Fruit fly (Drosophila melanogaster) whole organism, embryonic: Measurements from ENCODE around the gene Prat.

Experiments
- Asciz ChIP-seq: fragments of 200-800 bp; sonication (Bioruptor generic); optimal IDR thresholded peaks from 2 replicates; lab custom pipeline; 2017; ENCODE audit warnings: missing biosample characterization, mild to moderate bottlenecking, missing genetic modification characterization, missing genetic modification reagents
- Atf-2 ChIP-seq: fragments of 200-800 bp; sonication (Bioruptor generic); optimal IDR thresholded peaks from 2 replicates; lab custom pipeline; 2016; ENCODE audit warnings: missing biosample characterization, missing genetic modification characterization
- CG10267 ChIP-seq: fragments of 200-800 bp; sonication (Bioruptor generic); optimal IDR thresholded peaks from 2 replicates; lab custom pipeline; 2018; ENCODE audit warnings: missing biosample characterization, mild to moderate bottlenecking, missing genetic modification characterization, moderate library complexity
- CG11093 ChIP-seq: fragments of 200-800 bp; sonication (Bioruptor generic); IDR thresholded peaks from 3 replicates; pipeline ENCODE4 v1.3.6; 2022; ENCODE audit warnings: missing biosample characterization, missing genetic modification characterization
- CG12219 ChIP-seq: fragments of 200-800 bp; sonication (Bioruptor generic); optimal IDR thresholded peaks from 3 replicates; lab custom pipeline; 2018; ENCODE audit warnings: missing biosample characterization, mild to moderate bottlenecking, missing genetic modification characterization
- CG13287 ChIP-seq: fragments of 200-800 bp; sonication (Bioruptor generic); IDR thresholded peaks from 2 replicates; pipeline ENCODE4 v1.3.6; 2022; ENCODE audit warnings: missing biosample characterization, missing genetic modification characterization; ENCODE audit not compliant: partially characterized antibody
- CG15514 ChIP-seq: fragments of 200-800 bp; sonication (Bioruptor generic); optimal IDR thresholded peaks from 3 replicates; lab custom pipeline; 2017; ENCODE audit warnings: missing biosample characterization, missing genetic modification characterization, mild to moderate bottlenecking, moderate library complexity, missing genetic modification reagents
- CG16813 ChIP-seq: fragments of 200-800 bp; sonication (Bioruptor generic); IDR thresholded peaks from 3 replicates; pipeline ENCODE4 v1.3.6; 2022; ENCODE audit warnings: missing biosample characterization, missing genetic modification characterization; ENCODE audit not compliant: partially characterized antibody
- CG17385 ChIP-seq: fragments of 200-800 bp; sonication (Bioruptor generic); optimal IDR thresholded peaks from 3 replicates; lab custom pipeline; 2018; ENCODE audit warnings: missing biosample characterization, mild to moderate bottlenecking, missing genetic modification characterization
- CG2116 ChIP-seq: fragments of 200-800 bp; sonication (Bioruptor generic); optimal IDR thresholded peaks from 3 replicates; lab custom pipeline; 2018; ENCODE audit warnings: missing biosample characterization, mild to moderate bottlenecking, missing genetic modification characterization
- CG32532 ChIP-seq: fragments of 200-800 bp; sonication (Bioruptor generic); IDR thresholded peaks from 2 replicates; pipeline ENCODE4 v1.3.6; 2022; ENCODE audit warnings: missing biosample characterization, missing genetic modification characterization
- CG34224 ChIP-seq: fragments of 200-800 bp; sonication (Bioruptor generic); IDR thresholded peaks from 3 replicates; pipeline ENCODE4 v1.3.6; 2022; ENCODE audit warnings: missing biosample characterization, missing genetic modification characterization; ENCODE audit not compliant: partially characterized antibody
- CG4617 ChIP-seq: fragments of 200-800 bp; sonication (Bioruptor generic); optimal IDR thresholded peaks from 3 replicates; lab custom pipeline; 2016; ENCODE audit warnings: missing biosample characterization, missing genetic modification characterization, borderline replicate concordance
- CG4707 ChIP-seq: fragments of 200-800 bp; sonication (Bioruptor generic); optimal IDR thresholded peaks from 2 replicates; lab custom pipeline; 2018; ENCODE audit warnings: missing biosample characterization, mild to moderate bottlenecking, missing genetic modification characterization, moderate library complexity
- CG7839 ChIP-seq: fragments of 200-800 bp; sonication (Bioruptor generic); optimal IDR thresholded peaks from 3 replicates; lab custom pipeline; 2018; ENCODE audit warnings: missing biosample characterization, mild to moderate bottlenecking, missing genetic modification characterization, moderate library complexity
- CG9797 ChIP-seq: fragments of 200-800 bp; sonication (Bioruptor generic); optimal IDR thresholded peaks from 3 replicates; lab custom pipeline; 2018; ENCODE audit warnings: missing biosample characterization, mild to moderate bottlenecking, missing genetic modification characterization
- D19A ChIP-seq: fragments of 200-800 bp; optimal IDR thresholded peaks from 3 replicates; lab custom pipeline; 2019; ENCODE audit warnings: missing biosample characterization, mild to moderate bottlenecking, missing genetic modification characterization, moderate library complexity
- Dip2 ChIP-seq: fragments of 200-800 bp; sonication (Bioruptor generic); IDR thresholded peaks from 2 replicates; pipeline ENCODE4 v1.3.6; 2022; ENCODE audit warnings: missing biosample characterization, missing genetic modification characterization
- Dp ChIP-seq: fragments of 200-800 bp; sonication (Bioruptor generic); optimal IDR thresholded peaks from 2 replicates; lab custom pipeline; 2018; ENCODE audit warnings: missing biosample characterization, mild to moderate bottlenecking, missing genetic modification characterization, moderate library complexity
- E2f2 ChIP-seq: fragments of 200-800 bp; sonication (Bioruptor generic); IDR thresholded peaks from 2 replicates; pipeline ENCODE4 v1.3.6; 2022; ENCODE audit warnings: missing biosample characterization, missing genetic modification characterization
- HLH3B ChIP-seq: fragments of 200-800 bp; sonication (Bioruptor generic); IDR thresholded peaks from 2 replicates; pipeline ENCODE4 v1.3.6; 2022; ENCODE audit warnings: missing biosample characterization, missing genetic modification characterization
- MBD-R2 ChIP-seq: fragments of 200-800 bp; sonication (Bioruptor generic); IDR thresholded peaks from 2 replicates; pipeline ENCODE4 v1.3.6; 2022; ENCODE audit warnings: missing biosample characterization, missing genetic modification characterization
- MESR4 ChIP-seq: fragments of 200-800 bp; sonication (Bioruptor generic); optimal IDR thresholded peaks from 2 replicates; lab custom pipeline; 2018; ENCODE audit warnings: missing biosample characterization, mild to moderate bottlenecking, missing genetic modification characterization, moderate library complexity
- Med ChIP-seq: fragments of 200-800 bp; sonication (Bioruptor generic); peaks from one replicate; lab custom pipeline; 2016; ENCODE audit warnings: missing biosample characterization, missing genetic modification characterization, mild to moderate bottlenecking, inconsistent platforms, moderate library complexity
- Mes4 ChIP-seq: fragments of 200-800 bp; sonication (Bioruptor generic); optimal IDR thresholded peaks from 2 replicates; lab custom pipeline; 2016; ENCODE audit warnings: missing biosample characterization, missing genetic modification characterization
- Oaz ChIP-seq: fragments of 200-800 bp; sonication (Bioruptor generic); IDR thresholded peaks from 2 replicates; pipeline ENCODE4 v1.3.6; 2022; ENCODE audit warnings: missing biosample characterization, missing genetic modification characterization
- Pdp1 ChIP-seq, 2 experiments: fragments of 200-800 bp; sonication (Bioruptor generic); optimal IDR thresholded peaks; 3 replicates each; lab custom pipeline; 2016; ENCODE audit warnings: missing biosample characterization in 2 of 2, missing genetic modification characterization in 2 of 2, mild to moderate bottlenecking in 1 of 2, moderate library complexity in 1 of 2
- Scr ChIP-seq: fragments of 200-800 bp; sonication (Bioruptor generic); IDR thresholded peaks from 2 replicates; pipeline ENCODE4 v1.3.6; 2022; ENCODE audit warnings: missing biosample characterization, missing genetic modification characterization; ENCODE audit not compliant: partially characterized antibody
- YL-1 ChIP-seq: fragments of 200-800 bp; sonication (Bioruptor generic); optimal IDR thresholded peaks from 3 replicates; lab custom pipeline; 2017; ENCODE audit warnings: missing biosample characterization, mild to moderate bottlenecking, missing genetic modification characterization
- ase ChIP-seq: fragments of 200-800 bp; sonication (Bioruptor generic); IDR thresholded peaks from 3 replicates; pipeline ENCODE4 v1.3.6; 2022; ENCODE audit warnings: missing biosample characterization, missing genetic modification characterization
- bab2 ChIP-seq: fragments of 200-800 bp; sonication (Bioruptor generic); optimal IDR thresholded peaks from 2 replicates; lab custom pipeline; 2016; ENCODE audit warnings: missing biosample characterization, missing genetic modification characterization
- bigmax ChIP-seq: fragments of 200-800 bp; sonication (Bioruptor generic); optimal IDR thresholded peaks from 2 replicates; lab custom pipeline; 2018; ENCODE audit warnings: missing biosample characterization, mild to moderate bottlenecking, missing genetic modification characterization
- bowl ChIP-seq: fragments of 200-800 bp; sonication (Bioruptor generic); IDR thresholded peaks from 2 replicates; pipeline ENCODE4 v1.3.6; 2022; ENCODE audit warnings: missing biosample characterization, missing genetic modification characterization
- crp ChIP-seq, 2 experiments: fragments of 200-800 bp; sonication (Bioruptor generic); optimal IDR thresholded peaks; 2 replicates in 1 of 2; 3 replicates in 1 of 2; lab custom pipeline; 2017; ENCODE audit warnings: missing biosample characterization in 2 of 2, missing genetic modification characterization in 2 of 2, mild to moderate bottlenecking in 1 of 2, moderate library complexity in 1 of 2
- danr ChIP-seq: fragments of 200-800 bp; sonication (Bioruptor generic); IDR thresholded peaks from 2 replicates; pipeline ENCODE4 v1.3.6; 2022; ENCODE audit warnings: missing biosample characterization, missing genetic modification characterization
- fru ChIP-seq: fragments of >200 bp; optimal IDR thresholded peaks from 2 replicates; lab custom pipeline; 2017
- gfzf ChIP-seq: fragments of 200-800 bp; sonication (Bioruptor generic); optimal IDR thresholded peaks from 2 replicates; lab custom pipeline; 2016; ENCODE audit warnings: missing biosample characterization, mild to moderate bottlenecking, missing genetic modification characterization, moderate library complexity
- pzg ChIP-seq: fragments of 200-800 bp; sonication (Bioruptor generic); optimal IDR thresholded peaks from 3 replicates; lab custom pipeline; 2018; ENCODE audit warnings: missing biosample characterization, mild to moderate bottlenecking, missing genetic modification characterization, moderate library complexity
- slp2 ChIP-seq: fragments of 200-800 bp; sonication (Bioruptor generic); optimal IDR thresholded peaks from 2 replicates; lab custom pipeline; 2016; ENCODE audit warnings: missing biosample characterization, missing genetic modification characterization
- stwl ChIP-seq: fragments of 200-800 bp; sonication (Bioruptor generic); optimal IDR thresholded peaks from 3 replicates; lab custom pipeline; 2018; ENCODE audit warnings: missing biosample characterization, mild to moderate bottlenecking, missing genetic modification characterization, moderate library complexity
- tap ChIP-seq: fragments of 200-800 bp; optimal IDR thresholded peaks from 3 replicates; lab custom pipeline; 2019; ENCODE audit warnings: missing biosample characterization, mild to moderate bottlenecking, missing genetic modification characterization, moderate library complexity
- trem ChIP-seq: fragments of 200-800 bp; optimal IDR thresholded peaks from 3 replicates; lab custom pipeline; 2019; ENCODE audit warnings: missing biosample characterization, mild to moderate bottlenecking, missing genetic modification characterization, moderate library complexity

The Prat gene

DNA sequence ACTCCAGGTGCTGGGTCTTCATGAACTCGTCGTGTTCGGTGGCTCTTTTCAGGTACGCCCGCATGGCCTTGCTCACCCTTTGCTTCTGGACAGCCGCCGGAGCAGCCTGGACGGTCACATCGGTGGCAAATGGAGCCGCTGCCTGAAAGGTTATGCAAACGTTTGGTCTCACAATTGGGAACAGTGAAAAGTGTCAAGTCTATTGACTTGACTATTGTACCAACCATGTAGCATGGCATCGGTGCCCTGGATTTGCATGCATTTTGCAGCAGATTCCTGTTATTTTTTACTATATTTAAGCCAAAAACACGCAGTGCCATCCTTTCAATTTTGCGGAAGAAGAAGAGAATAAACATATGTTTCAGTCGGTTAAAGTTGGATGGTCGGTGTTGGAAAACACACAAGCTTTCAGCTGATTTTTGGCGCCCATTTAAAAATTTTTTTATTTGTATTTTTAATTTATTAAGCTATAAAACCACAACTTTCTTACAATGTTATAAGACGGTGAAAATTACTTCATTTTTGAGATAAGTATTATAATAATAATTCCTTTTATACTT, 9.2 kb downstream of the Prat start, which contains the start of gene mRpS9:
mRpS9 (minus strand) TSS at position 355 of the 560 bp plus-strand sequence.
- TF ChIP-seq CG2116 (GFP tag; lab: Kevin White, UChicago) = no peak
- TF ChIP-seq CG34224 (GFP tag; lab: Robert Waterston, UW) = peak; percentile 30; the same call in 1 of the 3 replicates
- peak; percentile 88 for TF ChIP-seq Dp (GFP tag; lab: Kevin White, UChicago)
- TF ChIP-seq tap = no peak
- TF ChIP-seq CG32532 (GFP tag; lab: Robert Waterston, UW) = no peak
- no peak for TF ChIP-seq HLH3B (GFP tag; lab: Robert Waterston, UW)
- no peak for TF ChIP-seq Oaz (GFP tag; lab: Robert Waterston, UW)
- peak; percentile 8 for TF ChIP-seq stwl
- TF ChIP-seq E2f2 (GFP tag; lab: Robert Waterston, UW) = peak; percentile 91
- TF ChIP-seq bowl (GFP tag; lab: Robert Waterston, UW) = no peak
- TF ChIP-seq gfzf (GFP tag; lab: Kevin White, UChicago) = peak; percentile 12
- TF ChIP-seq CG7839 = no peak
- TF ChIP-seq bab2 (GFP tag; lab: Kevin White, UChicago) = no peak
- TF ChIP-seq CG15514 (GFP tag; lab: Kevin White, UChicago) = no peak
- no peak for TF ChIP-seq slp2 (GFP tag; lab: Kevin White, UChicago)
- no peak for TF ChIP-seq D19A (tag; lab: Kevin White, UChicago)
- no peak for TF ChIP-seq CG11093 (GFP tag; lab: Robert Waterston, UW)
- no peak for TF ChIP-seq CG9797 (GFP tag; lab: Kevin White, UChicago)
- TF ChIP-seq Asciz = no peak
- no peak for TF ChIP-seq ase (GFP tag; lab: Robert Waterston, UW)
- no peak for TF ChIP-seq CG4707 (GFP tag; lab: Kevin White, UChicago)
- TF ChIP-seq bigmax (GFP tag; lab: Kevin White, UChicago) = peak; percentile 14
- peak; percentile 63 for TF ChIP-seq Med
- TF ChIP-seq CG10267 = peak; percentile 85
- TF ChIP-seq CG12219 (GFP tag; lab: Kevin White, UChicago) = no peak
- peak; percentile 61 for TF ChIP-seq MESR4 (GFP tag; lab: Kevin White, UChicago)
- TF ChIP-seq YL-1 (GFP tag; lab: Kevin White, UChicago) = peak; percentile 24
- peak; percentile 17 for TF ChIP-seq trem (tag; lab: Kevin White, UChicago)
- peak; percentile 86 to 98 for TF ChIP-seq crp (GFP tag; optimal IDR thresholded peaks at IDR 0.05; lab: Kevin White, UChicago)
- TF ChIP-seq CG4617 (GFP tag; lab: Kevin White, UChicago) = peak; percentile 17
- TF ChIP-seq CG17385 (GFP tag; lab: Kevin White, UChicago) = peak; percentile 97
- peak; percentile 89 for TF ChIP-seq MBD-R2 (GFP tag; lab: Robert Waterston, UW)
- TF ChIP-seq pzg (GFP tag; lab: Kevin White, UChicago) = peak; percentile 36
- TF ChIP-seq Scr (GFP tag; lab: Robert Waterston, UW) = 0 out of 2 replicates have a peak, but pooled peaks have one; percentile 8
- TF ChIP-seq CG13287 (GFP tag; lab: Robert Waterston, UW) = peak; percentile 43; the same call in 1 of the 2 replicates
- no peak for TF ChIP-seq Dip2 (GFP tag; lab: Robert Waterston, UW)
- no peak for TF ChIP-seq Atf-2
- no peak for TF ChIP-seq fru
- no peak for TF ChIP-seq Mes4 (GFP tag; lab: Kevin White, UChicago)
- no peak for TF ChIP-seq danr
- peak in 1 of 2 experiments; percentile 91 for TF ChIP-seq Pdp1 (GFP tag; optimal IDR thresholded peaks at IDR 0.05; lab: Kevin White, UChicago)
- no peak for TF ChIP-seq CG16813
